Fruit fly (Drosophila melanogaster) whole organism, wandering third instar larva: ENCODE measurements around the gene Uch.

Experiments
- Abd-B ChIP-seq: fragments of >200 bp; optimal IDR thresholded peaks from 2 replicates; lab custom pipeline; 2017; ENCODE audit warnings: missing biosample characterization, missing genetic modification characterization
- CG32264 ChIP-seq: fragments of 200-800 bp; sonication (Bioruptor generic); optimal IDR thresholded peaks from 2 replicates; lab custom pipeline; 2016; ENCODE audit warnings: missing biosample characterization, missing genetic modification characterization
- CG9705 ChIP-seq: fragments of 200-800 bp; sonication (Bioruptor generic); optimal IDR thresholded peaks from 2 replicates; lab custom pipeline; 2018; ENCODE audit warnings: missing biosample characterization, mild to moderate bottlenecking, missing genetic modification characterization
- CrebA ChIP-seq: fragments of 200-800 bp; sonication (Bioruptor generic); optimal IDR thresholded peaks from 2 replicates; lab custom pipeline; 2016; ENCODE audit warnings: missing biosample characterization, mild to moderate bottlenecking, missing genetic modification characterization, borderline replicate concordance
- Dfd ChIP-seq: fragments of >200 bp; optimal IDR thresholded peaks from 2 replicates; lab custom pipeline; 2017; ENCODE audit warnings: missing biosample characterization, missing genetic modification characterization
- Dif ChIP-seq: fragments of 200-275, 200-300 bp; sonication (Bioruptor generic); optimal IDR thresholded peaks from 2 replicates; lab custom pipeline; 2018; ENCODE audit warnings: missing biosample characterization, missing genetic modification characterization; ENCODE audit not compliant: partially characterized antibody
- GATAd ChIP-seq: sonication (Bioruptor generic); optimal IDR thresholded peaks from 2 replicates; lab custom pipeline; 2016; ENCODE audit warnings: missing biosample characterization, missing genetic modification characterization
- HLH106 ChIP-seq: fragments of 200-800 bp; optimal IDR thresholded peaks from 3 replicates; lab custom pipeline; 2019; ENCODE audit warnings: missing biosample characterization, mild to moderate bottlenecking, missing genetic modification characterization, moderate library complexity
- Hnf4 ChIP-seq: fragments of 200-800 bp; sonication (Bioruptor generic); optimal IDR thresholded peaks from 2 replicates; lab custom pipeline; 2016; ENCODE audit warnings: missing biosample characterization, mild to moderate bottlenecking, missing genetic modification characterization
- Hr78 ChIP-seq: fragments of >200 bp; optimal IDR thresholded peaks from 2 replicates; lab custom pipeline; 2017; ENCODE audit warnings: missing biosample characterization, missing genetic modification characterization
- Hr83 ChIP-seq: fragments of 200-300 bp; sonication (Bioruptor generic); optimal IDR thresholded peaks from 2 replicates; lab custom pipeline; 2016; ENCODE audit warnings: missing biosample characterization, mild to moderate bottlenecking, missing genetic modification characterization, moderate library complexity; ENCODE audit not compliant: poor library complexity, severe bottlenecking
- Jra ChIP-seq: sonication (Bioruptor generic); optimal IDR thresholded peaks from 2 replicates; lab custom pipeline; 2016; ENCODE audit warnings: missing biosample characterization, missing genetic modification characterization
- Mio ChIP-seq: sonication (Bioruptor generic); optimal IDR thresholded peaks from 2 replicates; lab custom pipeline; 2016; ENCODE audit warnings: missing biosample characterization, missing genetic modification characterization
- Myc ChIP-seq: fragments of >200 bp; optimal IDR thresholded peaks from 2 replicates; lab custom pipeline; 2017
- N ChIP-seq: fragments of >200 bp; optimal IDR thresholded peaks from 2 replicates; lab custom pipeline; 2018; ENCODE audit warnings: missing biosample characterization, missing external identifiers, missing genetic modification characterization
- OdsH ChIP-seq: fragments of 200-800 bp; sonication (Bioruptor generic); optimal IDR thresholded peaks from 2 replicates; lab custom pipeline; 2016; ENCODE audit warnings: missing biosample characterization, mild to moderate bottlenecking, missing genetic modification characterization
- Rel ChIP-seq, 2 experiments: fragments of 200-800 bp; sonication (Bioruptor generic) in 1 of 2; optimal IDR thresholded peaks; 2 replicates in 1 of 2; 3 replicates in 1 of 2; lab custom pipeline; 2016 to 2019; ENCODE audit warnings: mild to moderate bottlenecking in 2 of 2, missing biosample characterization in 2 of 2, missing genetic modification characterization in 2 of 2, moderate library complexity in 1 of 2
- Sp1 ChIP-seq: fragments of 200-800 bp; sonication (Bioruptor generic); optimal IDR thresholded peaks from 3 replicates; lab custom pipeline; 2019; ENCODE audit warnings: missing biosample characterization, mild to moderate bottlenecking, missing genetic modification characterization, moderate library complexity
- Vsx2 ChIP-seq: fragments of 200-300, 225-300 bp; sonication (Bioruptor generic); optimal IDR thresholded peaks from 2 replicates; lab custom pipeline; 2018; ENCODE audit warnings: missing biosample characterization, missing genetic modification characterization; ENCODE audit not compliant: partially characterized antibody
- br ChIP-seq: fragments of 200-800 bp; sonication (Bioruptor generic); optimal IDR thresholded peaks from 2 replicates; lab custom pipeline; 2016; ENCODE audit warnings: missing biosample characterization, missing genetic modification characterization
- brk ChIP-seq: fragments of 200-800 bp; sonication (Bioruptor generic); optimal IDR thresholded peaks from 2 replicates; lab custom pipeline; 2016; ENCODE audit warnings: missing biosample characterization, mild to moderate bottlenecking, missing genetic modification characterization
- dl ChIP-seq, 2 experiments: fragments of 175-275, 200-275 bp in 1 of 2; fragments of 200-275 bp in 1 of 2; sonication (Bioruptor generic); optimal IDR thresholded peaks; lab custom pipeline; 2018; ENCODE audit warnings: mild to moderate bottlenecking in 2 of 2, missing biosample characterization in 2 of 2, missing genetic modification characterization in 2 of 2, moderate library complexity in 2 of 2; ENCODE audit not compliant: partially characterized antibody in 2 of 2, insufficient read depth in 1 of 2
- dmrt93B ChIP-seq: fragments of 200-800 bp; sonication (Bioruptor generic); optimal IDR thresholded peaks from 2 replicates; lab custom pipeline; 2018; ENCODE audit warnings: missing biosample characterization, mild to moderate bottlenecking, missing genetic modification characterization
- dsf ChIP-seq: sonication (Bioruptor generic); optimal IDR thresholded peaks from 2 replicates; lab custom pipeline; 2016; ENCODE audit warnings: missing biosample characterization, missing genetic modification characterization, borderline replicate concordance
- ey ChIP-seq: fragments of 200-800 bp; sonication (Bioruptor generic); optimal IDR thresholded peaks from 2 replicates; lab custom pipeline; 2016; ENCODE audit warnings: missing biosample characterization, missing genetic modification characterization
- foxo ChIP-seq, 2 experiments: fragments of 200-800 bp; sonication (Bioruptor generic); optimal IDR thresholded peaks; 2 replicates in 1 of 2; 3 replicates in 1 of 2; lab custom pipeline; 2016 to 2017; ENCODE audit warnings: missing biosample characterization in 2 of 2, missing genetic modification characterization in 2 of 2
- fru ChIP-seq: fragments of 200-800 bp; sonication (Bioruptor generic); optimal IDR thresholded peaks from 3 replicates; lab custom pipeline; 2016; ENCODE audit warnings: missing biosample characterization, mild to moderate bottlenecking, missing genetic modification characterization
- h ChIP-seq: fragments of 200-800 bp; sonication (Bioruptor generic); optimal IDR thresholded peaks from 3 replicates; lab custom pipeline; 2016; ENCODE audit warnings: missing biosample characterization, mild to moderate bottlenecking, missing genetic modification characterization
- jim ChIP-seq: fragments of 175-275, 200-325 bp; sonication (Bioruptor generic); optimal IDR thresholded peaks from 2 replicates; lab custom pipeline; 2016; ENCODE audit warnings: missing biosample characterization, mild to moderate bottlenecking, missing genetic modification characterization
- lola ChIP-seq: fragments of >200 bp; optimal IDR thresholded peaks from 2 replicates; lab custom pipeline; 2017; ENCODE audit warnings: missing biosample characterization, missing genetic modification characterization
- pan ChIP-seq: fragments of >200 bp; optimal IDR thresholded peaks from 2 replicates; lab custom pipeline; 2017
- psq ChIP-seq: fragments of 200-800 bp; sonication (Bioruptor generic); optimal IDR thresholded peaks from 3 replicates; lab custom pipeline; 2017; ENCODE audit warnings: missing biosample characterization, mild to moderate bottlenecking, missing genetic modification characterization, moderate library complexity
- rgr ChIP-seq: fragments of 200-800 bp; sonication (Bioruptor generic); optimal IDR thresholded peaks from 3 replicates; lab custom pipeline; 2016; ENCODE audit warnings: missing biosample characterization, mild to moderate bottlenecking, missing genetic modification characterization
- sage ChIP-seq: fragments of 200-800 bp; sonication (Bioruptor generic); optimal IDR thresholded peaks from 2 replicates; lab custom pipeline; 2016; ENCODE audit warnings: missing biosample characterization, mild to moderate bottlenecking, missing genetic modification characterization
- sv ChIP-seq: fragments of 200-800 bp; sonication (Bioruptor generic); optimal IDR thresholded peaks from 3 replicates; lab custom pipeline; 2016; ENCODE audit warnings: missing biosample characterization, missing genetic modification characterization
- tai ChIP-seq: sonication (Bioruptor generic); optimal IDR thresholded peaks from 2 replicates; lab custom pipeline; 2016; ENCODE audit warnings: missing biosample characterization, missing genetic modification characterization
- usp ChIP-seq: fragments of >200 bp; optimal IDR thresholded peaks from 2 replicates; lab custom pipeline; 2017; ENCODE audit warnings: missing biosample characterization, missing genetic modification characterization
- woc ChIP-seq: sonication (Bioruptor generic); optimal IDR thresholded peaks from 2 replicates; lab custom pipeline; 2016; ENCODE audit warnings: missing biosample characterization, mild to moderate bottlenecking, missing genetic modification characterization

Uch gene

DNA sequence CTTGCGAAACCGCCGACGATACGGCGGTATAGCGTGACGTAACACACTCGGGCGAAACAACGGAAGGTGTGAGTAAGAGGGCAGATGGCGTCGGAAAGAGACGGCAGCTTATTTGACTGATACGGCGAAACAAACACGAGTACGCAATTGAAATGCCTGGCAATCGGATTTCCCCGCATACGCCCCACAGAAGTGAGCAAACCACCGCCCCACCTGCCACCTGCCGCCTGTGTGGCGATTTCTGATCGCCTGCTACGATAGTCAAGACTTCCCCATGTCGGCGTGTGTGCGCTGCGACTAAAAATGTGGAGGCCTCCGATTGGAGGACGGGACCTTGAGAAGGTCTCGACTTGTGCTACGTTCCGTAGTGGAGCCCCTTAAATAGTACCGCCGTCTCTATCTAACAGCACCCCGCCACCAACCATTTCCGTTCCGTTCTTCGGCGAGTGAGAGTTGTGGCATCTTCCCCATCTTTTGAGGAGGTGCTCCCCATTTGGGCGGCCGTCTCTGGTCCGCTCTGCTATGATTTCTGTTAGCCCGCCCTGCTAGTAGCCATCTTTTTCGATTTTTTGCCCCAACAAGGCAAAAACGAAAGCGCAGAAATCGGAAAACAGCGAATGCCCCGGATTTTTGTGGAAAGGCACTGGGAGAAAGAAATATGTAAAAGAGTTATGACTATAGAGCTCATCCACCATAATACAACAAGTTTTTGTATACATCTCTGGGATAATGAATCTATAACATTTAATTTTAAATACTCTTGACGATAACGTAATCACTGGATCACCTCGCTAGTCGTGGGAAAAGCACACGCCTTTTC is 15.2 kb downstream of the Uch start:
- no peak for TF ChIP-seq lola
- TF ChIP-seq pan: no peak
- TF ChIP-seq fru: peak; percentile 98
- TF ChIP-seq ey: peak; percentile 98
- TF ChIP-seq rgr (GFP tag; lab: Kevin White, UChicago): peak; percentile 97
- TF ChIP-seq usp (GFP tag; lab: Kevin White, UChicago): no peak
- TF ChIP-seq Sp1 (GFP tag; lab: Kevin White, UChicago): peak; percentile 95
- TF ChIP-seq CG32264 (GFP tag; lab: Kevin White, UChicago): peak; percentile 97
- peak; percentile 78 for TF ChIP-seq Mio (GFP tag; lab: Kevin White, UChicago)
- TF ChIP-seq GATAd (GFP tag; lab: Kevin White, UChicago): no peak
- peak; percentile 3 for TF ChIP-seq Myc (lab: Kevin White, UChicago)
- TF ChIP-seq HLH106 (tag; lab: Kevin White, UChicago): peak; percentile 95
- TF ChIP-seq Vsx2 (GFP tag; lab: Kevin White, UChicago): peak; percentile 93
- TF ChIP-seq psq (GFP tag; lab: Kevin White, UChicago): peak; percentile 93
- peak; percentile 90 for TF ChIP-seq CrebA (GFP tag; lab: Kevin White, UChicago)
- peak; percentile 96 for TF ChIP-seq sage
- TF ChIP-seq CG9705: peak; percentile 75
- TF ChIP-seq Rel (GFP tag; optimal IDR thresholded peaks at IDR 0.05; lab: Kevin White, UChicago): peak; percentile 90
- TF ChIP-seq Rel (tag; optimal IDR thresholded peaks at IDR 0.05; lab: Kevin White, UChicago): peak; percentile 98
- no peak for TF ChIP-seq Abd-B (GFP tag; lab: Kevin White, UChicago)
- TF ChIP-seq dsf (GFP tag; lab: Kevin White, UChicago): peak; percentile 80
- no peak for TF ChIP-seq jim (GFP tag; lab: Kevin White, UChicago)
- peak; percentile 97 for TF ChIP-seq br
- peak; percentile 94 for TF ChIP-seq woc (GFP tag; lab: Kevin White, UChicago)
- TF ChIP-seq sv (GFP tag; lab: Kevin White, UChicago): peak; percentile 65
- peak; percentile 72 to 77 for TF ChIP-seq dl (GFP tag; optimal IDR thresholded peaks at IDR 0.05; lab: Kevin White, UChicago; ENCODE audit: insufficient read depth in 1 of 2, partially characterized antibody in 2 of 2)
- TF ChIP-seq N (GFP tag; lab: Kevin White, UChicago): no peak
- peak; percentile 87 to 98 for TF ChIP-seq foxo (GFP tag; optimal IDR thresholded peaks at IDR 0.05; lab: Kevin White, UChicago)
- no peak for TF ChIP-seq Hr78 (GFP tag; lab: Kevin White, UChicago)
- peak; percentile 95 for TF ChIP-seq Hnf4 (GFP tag; lab: Kevin White, UChicago)
- peak; percentile 90 for TF ChIP-seq brk (GFP tag; lab: Kevin White, UChicago)
- peak; percentile 79 for TF ChIP-seq Hr83 (GFP tag; lab: Kevin White, UChicago)
- peak; percentile 98 for TF ChIP-seq h (GFP tag; lab: Kevin White, UChicago)
- peak; percentile 95 for TF ChIP-seq dmrt93B
- TF ChIP-seq Jra (GFP tag; lab: Kevin White, UChicago): peak; percentile 80
- TF ChIP-seq Dif (GFP tag; lab: Kevin White, UChicago): peak; percentile 92
- peak; percentile 97 for TF ChIP-seq OdsH (GFP tag; lab: Kevin White, UChicago)
- TF ChIP-seq tai (GFP tag; lab: Kevin White, UChicago): peak; percentile 87
- TF ChIP-seq Dfd (GFP tag; lab: Kevin White, UChicago): no peak

DNA sequence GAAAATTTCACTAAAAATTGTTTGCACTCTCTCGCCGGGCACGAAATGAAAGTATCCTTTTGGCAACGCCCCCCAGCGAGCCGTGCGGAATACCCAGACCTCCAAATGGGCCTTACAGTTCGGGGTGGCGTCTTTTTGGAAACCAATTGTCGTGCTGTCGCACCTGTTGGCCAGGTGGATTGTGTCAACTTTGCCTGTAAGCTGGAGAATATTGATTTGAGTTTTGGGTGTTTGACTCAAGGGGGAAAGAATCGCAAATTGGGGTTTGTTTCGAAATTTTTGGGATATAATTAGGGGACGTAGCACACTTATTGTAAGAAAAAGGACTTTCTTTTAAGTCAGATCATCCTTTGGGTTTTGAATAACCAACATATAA is 15.9 kb downstream of the Uch start:
- TF ChIP-seq dl (GFP tag; optimal IDR thresholded peaks at IDR 0.05; lab: Kevin White, UChicago; ENCODE audit: insufficient read depth in 1 of 2, partially characterized antibody in 2 of 2): peak in 1 of 2 experiments; percentile 23
- peak; percentile 27 for TF ChIP-seq Dif (GFP tag; lab: Kevin White, UChicago)
- no peak for TF ChIP-seq Hr83 (GFP tag; lab: Kevin White, UChicago)
- TF ChIP-seq, all 38 proteins: peak for 2
